Fruit fly (Drosophila melanogaster): ENCODE results near the gene aop.

aop gene

dm6 chr2L:2192123-2192601 lies 13.6 kb upstream of the aop start, which contains the start of gene CG10874:
CG10874 (minus strand) TSS chr2L:2192386.
- TF ChIP-seq CTCF (optimal IDR thresholded peaks at IDR 0.05): no peak
- no peak for TF ChIP-seq CG8478 (optimal IDR thresholded peaks at IDR 0.05)

DNA sequence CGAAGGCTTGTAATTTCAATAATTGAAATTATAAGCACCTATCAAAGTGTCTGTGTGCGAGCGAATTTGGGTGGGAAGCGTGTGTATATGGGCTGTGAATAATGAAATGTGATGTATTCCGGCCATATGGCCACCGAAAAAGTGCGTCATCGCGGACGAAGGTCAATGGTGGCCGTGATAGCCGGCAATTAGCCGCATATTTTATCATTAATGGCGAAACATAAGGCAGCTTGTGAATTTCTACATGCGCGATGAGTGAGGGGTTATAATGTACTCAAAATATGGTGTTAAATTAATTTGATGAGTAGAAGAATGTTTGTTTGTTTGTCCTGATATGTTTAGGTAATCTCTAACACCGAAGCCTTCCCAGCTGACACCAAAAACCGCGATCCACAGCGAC lies 12.8 kb upstream of the aop start:
- TF ChIP-seq CG8478 (optimal IDR thresholded peaks at IDR 0.05) (no peak), CTCF (optimal IDR thresholded peaks at IDR 0.05) (no peak)

dm6 chr2L:2190684-2191083 lies 12.1 kb upstream of the aop start:
- no peak for TF ChIP-seq CTCF (optimal IDR thresholded peaks at IDR 0.05)
- TF ChIP-seq CG8478 (optimal IDR thresholded peaks at IDR 0.05): no peak

DNA sequence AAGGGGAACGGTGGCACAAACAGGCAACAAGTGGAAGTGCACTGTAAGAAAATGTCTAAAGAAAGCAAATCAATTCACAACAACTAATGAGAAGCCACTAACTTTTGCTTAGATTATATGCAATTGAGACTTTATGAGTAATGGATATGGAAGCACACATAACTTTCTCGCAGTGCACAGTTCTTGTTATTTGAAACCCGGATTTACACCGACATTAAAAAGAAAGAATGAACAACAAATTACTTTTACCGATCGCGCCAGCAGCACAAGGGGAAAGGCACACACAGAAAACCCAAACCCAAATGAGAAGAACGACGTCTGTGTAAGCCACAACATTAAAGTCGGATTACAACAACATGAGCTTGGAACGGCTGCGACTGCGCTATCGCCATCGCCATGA lies 10.5 kb upstream of the aop start:
- TF ChIP-seq CTCF (optimal IDR thresholded peaks at IDR 0.05): no peak
- no peak for TF ChIP-seq CG8478 (optimal IDR thresholded peaks at IDR 0.05)

DNA sequence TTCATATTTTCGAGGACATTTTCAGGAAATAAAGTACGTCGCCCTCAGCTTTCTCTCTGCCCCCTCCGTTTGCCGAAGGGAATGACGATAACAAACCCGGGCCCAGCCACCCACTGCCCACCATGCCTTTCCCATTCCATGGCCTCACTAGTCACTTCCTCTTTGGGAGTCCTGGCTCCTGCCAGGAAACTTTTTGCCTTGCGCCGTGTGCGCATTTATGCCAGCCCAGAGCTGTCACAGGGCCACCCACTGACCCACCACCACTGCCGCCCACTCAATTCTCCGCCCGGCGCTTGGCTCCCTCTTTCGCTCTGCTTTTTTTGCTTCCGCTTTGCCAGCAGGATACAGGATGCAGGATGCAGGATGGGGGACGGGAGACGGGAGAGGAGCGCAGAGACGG lies 8.9 kb upstream of the aop start:
- TF ChIP-seq CTCF (optimal IDR thresholded peaks at IDR 0.05) (no peak), CG8478 (optimal IDR thresholded peaks at IDR 0.05) (no peak)

dm6 chr2L:2185373-2185772 lies 6.8 kb upstream of the aop start:
- TF ChIP-seq CTCF (optimal IDR thresholded peaks at IDR 0.05) (no peak), CG8478 (optimal IDR thresholded peaks at IDR 0.05) (no peak)

dm6 chr2L:2184659-2185058 lies 6.1 kb upstream of the aop start:
- TF ChIP-seq CG8478 (optimal IDR thresholded peaks at IDR 0.05): no peak
- TF ChIP-seq CTCF (optimal IDR thresholded peaks at IDR 0.05): no peak

DNA sequence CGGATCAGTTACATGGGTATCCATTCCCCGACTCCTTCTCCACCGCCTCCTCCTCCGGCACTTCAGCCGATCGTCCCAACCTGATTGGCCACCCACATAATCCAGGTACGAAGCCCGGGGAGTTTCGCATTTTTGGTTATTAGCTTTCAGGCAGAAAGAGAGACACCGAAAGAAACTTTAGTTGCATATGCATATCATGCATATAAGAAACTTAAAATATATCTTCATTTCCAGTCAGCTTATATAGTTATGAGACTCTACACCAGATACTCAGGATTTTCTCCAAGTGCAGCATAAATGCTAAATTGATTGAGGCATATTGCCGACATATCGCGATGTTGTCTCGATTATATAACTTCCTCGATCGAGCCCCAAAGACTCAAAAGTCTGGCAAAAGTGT lies 5.6 kb upstream of the aop start:
- no peak for TF ChIP-seq CTCF (optimal IDR thresholded peaks at IDR 0.05)
- TF ChIP-seq CG8478 (optimal IDR thresholded peaks at IDR 0.05): no peak

DNA sequence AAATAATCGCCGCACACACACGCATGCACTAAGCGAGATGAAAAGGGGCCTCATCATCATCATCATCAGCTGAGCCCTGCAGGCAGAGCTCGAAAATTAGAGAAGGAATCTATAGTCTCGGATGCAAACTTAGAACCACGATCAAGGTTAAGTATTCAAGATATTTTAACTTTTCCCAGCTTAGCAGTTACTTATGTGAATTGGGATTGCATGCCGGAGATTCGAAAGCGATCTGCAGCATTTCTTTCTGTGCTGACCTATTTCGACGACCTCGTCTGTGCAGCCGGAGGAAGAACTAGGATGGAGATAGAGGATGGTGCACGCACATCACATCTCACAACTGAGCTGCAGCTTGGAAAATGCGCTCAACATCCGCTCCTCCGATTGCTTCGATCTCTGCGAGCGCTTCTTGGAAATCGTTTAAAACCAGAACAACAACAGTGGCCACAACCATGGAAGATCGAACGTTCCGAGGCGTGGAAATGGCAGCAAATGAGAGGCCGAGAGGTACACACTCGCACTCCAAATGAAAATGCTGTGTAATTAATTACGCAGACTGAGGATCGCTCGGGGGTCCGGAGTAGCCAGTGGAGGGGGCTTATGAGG lies 4.3 kb upstream of the aop start:
- TF ChIP-seq CG8478 (optimal IDR thresholded peaks at IDR 0.05): no peak
- TF ChIP-seq CTCF (optimal IDR thresholded peaks at IDR 0.05): no peak

dm6 chr2L:2181971-2182643 lies 3.6 kb upstream of the aop start:
- TF ChIP-seq CTCF (optimal IDR thresholded peaks at IDR 0.05) (no peak), CG8478 (optimal IDR thresholded peaks at IDR 0.05) (no peak)

dm6 chr2L:2180665-2181064 lies 2.1 kb upstream of the aop start:
- TF ChIP-seq CTCF (optimal IDR thresholded peaks at IDR 0.05) (no peak), CG8478 (optimal IDR thresholded peaks at IDR 0.05) (no peak)

- no peak for TF ChIP-seq CTCF (optimal IDR thresholded peaks at IDR 0.05)
- TF ChIP-seq CG8478 (optimal IDR thresholded peaks at IDR 0.05): no peak
Observed at dm6 chr2L:2180120-2180539, 1.6 kb upstream of the aop start.

DNA sequence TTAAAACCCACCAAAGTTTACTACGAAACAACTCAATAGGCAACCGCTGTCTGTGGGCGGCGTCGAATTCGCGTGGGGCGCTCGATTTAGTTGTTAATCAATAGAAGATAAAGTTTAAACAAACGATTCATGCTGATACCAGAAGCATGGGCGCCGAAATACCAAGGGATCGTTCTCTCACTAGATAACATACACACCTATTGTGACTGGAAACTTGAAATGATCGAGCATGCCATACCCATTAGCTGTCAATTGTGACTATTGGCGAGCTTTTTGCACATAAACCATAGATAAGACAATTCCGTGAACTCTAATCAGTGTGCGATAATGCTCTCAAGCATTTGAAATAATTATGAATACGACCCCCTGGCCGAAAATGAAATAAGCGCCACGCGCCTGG lies 812 bp upstream of the aop start:
- TF ChIP-seq CTCF (optimal IDR thresholded peaks at IDR 0.05) (no peak), CG8478 (optimal IDR thresholded peaks at IDR 0.05) (no peak)

DNA sequence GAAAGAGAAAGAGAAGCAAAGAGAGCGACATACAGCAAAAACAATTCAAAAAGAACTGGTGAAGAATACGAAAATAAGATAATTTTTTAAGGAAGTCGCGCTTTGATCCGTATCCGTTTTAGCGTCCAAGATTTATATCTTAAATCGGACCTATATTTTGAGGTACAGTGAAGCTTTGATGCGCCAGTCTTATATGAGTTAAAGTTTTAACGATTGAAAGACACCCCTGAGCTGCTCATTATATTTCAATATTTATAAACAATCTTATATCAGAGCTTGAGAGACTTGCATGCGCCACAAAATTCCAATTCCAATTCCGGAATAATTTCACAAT lies 223 bp upstream of the aop start:
- TF ChIP-seq CG8478 (optimal IDR thresholded peaks at IDR 0.05) (no peak), CTCF (optimal IDR thresholded peaks at IDR 0.05) (no peak)

- TF ChIP-seq CG8478 (optimal IDR thresholded peaks at IDR 0.05): no peak
- TF ChIP-seq CTCF (optimal IDR thresholded peaks at IDR 0.05): no peak
Observed at dm6 chr2L:2177312-2177968, 1.1 kb downstream of the aop start.

DNA sequence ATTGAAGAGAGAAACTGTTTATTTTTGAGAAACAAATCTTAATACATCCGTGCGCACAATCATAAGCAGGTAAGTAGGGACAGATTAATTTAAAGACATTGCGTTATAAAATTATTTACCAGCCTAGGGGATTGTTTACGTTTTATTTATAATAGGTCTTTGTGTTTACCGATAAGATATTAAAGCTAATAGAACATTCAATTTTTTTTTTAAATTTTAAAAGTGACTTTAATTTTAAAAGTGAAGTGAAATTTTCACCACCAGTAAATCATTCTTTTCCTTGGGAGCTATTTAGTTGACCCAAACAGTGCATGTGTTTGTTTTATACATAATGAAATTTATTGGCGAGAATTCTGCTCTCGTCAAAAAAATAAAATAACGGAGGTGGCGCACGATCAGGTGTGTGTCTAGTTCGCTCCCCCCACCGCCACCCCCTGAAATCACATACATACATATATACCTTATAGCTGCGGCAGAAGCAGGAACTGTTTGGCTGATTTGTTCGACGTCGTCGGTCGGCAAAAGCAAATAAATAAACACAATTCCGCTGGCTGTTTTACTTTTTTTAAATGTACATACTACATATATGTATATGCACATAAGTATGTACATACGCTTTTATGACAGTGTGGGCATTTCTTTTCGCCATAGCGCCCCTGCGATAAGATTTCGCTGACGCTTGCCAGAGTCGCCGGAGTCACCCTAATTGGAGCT lies 2.5 kb downstream of the aop start:
- TF ChIP-seq CG8478 (optimal IDR thresholded peaks at IDR 0.05) (no peak), CTCF (optimal IDR thresholded peaks at IDR 0.05) (no peak)

All from S2 (cell line).